Worm (Caenorhabditis elegans): ENCODE data around the gene fbxb-82.

- TF ChIP-seq pqm-1 (tag; optimal IDR thresholded peaks at IDR 0.05) (no peak), ceh-82 (tag; optimal IDR thresholded peaks at IDR 0.05) (no peak), R02D3.7 (tag; optimal IDR thresholded peaks at IDR 0.05) (no peak), jun-1 (tag; optimal IDR thresholded peaks at IDR 0.05) (no peak), fos-1 (tag; optimal IDR thresholded peaks at IDR 0.05) (no peak), tbx-2 (tag; optimal IDR thresholded peaks at IDR 0.05) (no peak), ama-1 (optimal IDR thresholded peaks at IDR 0.05) (no peak), unc-39 (tag; optimal IDR thresholded peaks at IDR 0.05) (no peak), lin-15B (tag; optimal IDR thresholded peaks at IDR 0.05) (no peak), elt-1 (tag; optimal IDR thresholded peaks at IDR 0.05) (no peak), unc-62 (GFP tag; optimal IDR thresholded peaks at IDR 0.05) (no peak)
Measured at ce11 chrIII:117210-117609, 25.8 kb downstream of the fbxb-82 start, which contains the start of gene C29F9.5.
